Worm (Caenorhabditis elegans) whole organism, L3 larva: ENCODE results near the gene C35A11.2.

ENCODE experiments used
- ceh-28 ChIP-seq: fragments of 150-350 bp; optimal IDR thresholded peaks from 2 replicates; lab custom pipeline; 2014; ENCODE audit warnings: missing biosample characterization, missing genetic modification reagents, missing genetic modification characterization
- fkh-10 ChIP-seq: sonication (generic microtip); optimal IDR thresholded peaks from 2 replicates; lab custom pipeline; 2017; ENCODE audit warnings: missing biosample characterization, missing genetic modification reagents, missing genetic modification characterization
- ztf-4 ChIP-seq: fragments of 150-350 bp; optimal IDR thresholded peaks from 2 replicates; lab custom pipeline; 2014; ENCODE audit warnings: missing biosample characterization, missing genetic modification characterization

DNA sequence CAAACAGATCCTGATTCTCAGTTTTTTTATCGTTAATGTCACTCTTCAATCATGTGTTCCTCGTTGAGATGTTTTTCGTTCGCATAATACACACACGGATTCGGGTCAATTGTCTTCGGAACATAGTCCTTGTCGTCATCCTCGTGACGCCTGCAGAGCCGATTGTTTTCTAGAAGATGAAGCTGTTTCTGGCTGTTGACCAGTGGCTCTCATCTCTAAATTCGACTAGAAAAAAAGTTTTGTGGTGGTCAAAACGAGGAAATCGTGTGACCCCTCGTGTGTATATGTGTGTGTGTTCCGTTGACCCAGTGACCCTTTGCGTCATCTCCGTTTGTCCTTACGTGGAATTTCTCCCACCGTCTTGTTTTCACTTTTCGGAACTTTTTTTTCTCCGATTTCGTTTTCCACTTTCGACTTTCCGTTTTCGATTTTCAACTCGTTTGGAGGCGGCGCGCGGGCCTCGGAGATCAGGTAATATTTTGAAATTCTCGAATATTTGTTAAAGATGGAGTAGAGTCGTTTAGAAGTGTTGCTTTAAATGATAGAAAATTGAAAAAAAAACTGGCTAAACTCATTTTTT, at the start of gene C35A11.2:
- no peak for TF ChIP-seq ztf-4 (tag; lab: Kevin White, UChicago)
- TF ChIP-seq fkh-10 (GFP tag; lab: Kevin White, UChicago), result no peak
- TF ChIP-seq ceh-28 (tag; lab: Kevin White, UChicago), result no peak
